Worm (Caenorhabditis elegans) whole organism, late embryonic: ENCODE data around the gene C06B3.1.

ENCODE experiments used
- F13H6.1 ChIP-seq: sonication (generic microtip); optimal IDR thresholded peaks from 2 replicates; lab custom pipeline; 2016; ENCODE audit warnings: missing genetic modification characterization, missing compliant biosample characterization
- ceh-18 ChIP-seq: sonication (generic microtip); optimal IDR thresholded peaks from 2 replicates; lab custom pipeline; 2016; ENCODE audit warnings: missing genetic modification characterization, missing compliant biosample characterization
- elt-2 ChIP-seq: sonication (generic microtip); optimal IDR thresholded peaks from 2 replicates; lab custom pipeline; 2016; ENCODE audit warnings: missing genetic modification reagents, missing genetic modification characterization, missing compliant biosample characterization
- ets-4 ChIP-seq: sonication (generic microtip); optimal IDR thresholded peaks from 2 replicates; lab custom pipeline; 2016; ENCODE audit warnings: missing genetic modification characterization, missing compliant biosample characterization
- hlh-15 ChIP-seq: sonication (generic microtip); optimal IDR thresholded peaks from 2 replicates; lab custom pipeline; 2016; ENCODE audit warnings: missing genetic modification characterization, missing compliant biosample characterization
- sdc-2 ChIP-seq: sonication (generic microtip); optimal IDR thresholded peaks from 2 replicates; lab custom pipeline; 2016; ENCODE audit warnings: missing genotype, missing genetic modification characterization, missing compliant biosample characterization
- unc-3 ChIP-seq, 2 experiments: fragments of 200-800 bp in 1 of 2; sonication (Bioruptor generic) in 1 of 2; sonication (generic microtip) in 1 of 2; conservative IDR thresholded peaks in 1 of 2; optimal IDR thresholded peaks in 1 of 2; 2 replicates each; pipeline versions ENCODE4 v1.3.6 to Lab custom; 2016 to 2022; ENCODE audit warnings: missing compliant biosample characterization in 2 of 2, missing genetic modification characterization in 2 of 2, missing genetic modification reagents in 1 of 2
- unc-42 ChIP-seq: sonication (generic microtip); optimal IDR thresholded peaks from 2 replicates; lab custom pipeline; 2016; ENCODE audit warnings: missing genotype, missing genetic modification characterization, missing compliant biosample characterization

ce11 chrV:13936850-13937249 is 34.3 kb downstream of the C06B3.1 start, which contains the start of gene srw-145:
- TF ChIP-seq elt-2 (no peak), unc-42 (tag; lab: Kevin White, UChicago) (no peak), ceh-18 (tag; lab: Kevin White, UChicago) (no peak), F13H6.1 (tag; lab: Kevin White, UChicago) (no peak), unc-3 (GFP tag; conservative IDR thresholded peaks at IDR 0.05; lab: Robert Waterston, UW) (no peak), unc-3 (tag; optimal IDR thresholded peaks at IDR 0.05; lab: Kevin White, UChicago) (no peak), ets-4 (tag; lab: Kevin White, UChicago) (no peak), sdc-2 (no peak), hlh-15 (no peak)
